Worm (Caenorhabditis elegans) whole organism, late embryonic: Measurements from ENCODE around the gene mnm-2.

Experiments used
- F13H6.1 ChIP-seq: sonication (generic microtip); optimal IDR thresholded peaks from 2 replicates; lab custom pipeline; 2016; ENCODE audit warnings: missing genetic modification characterization, missing compliant biosample characterization
- K09A11.1 ChIP-seq: sonication (generic microtip); optimal IDR thresholded peaks from 2 replicates; lab custom pipeline; 2017; ENCODE audit warnings: antibody characterized with exemption, mild to moderate bottlenecking, missing genetic modification characterization, missing compliant biosample characterization; ENCODE audit not compliant: insufficient read depth
- Y22D7AL.16 ChIP-seq: sonication (generic microtip); optimal IDR thresholded peaks from 2 replicates; lab custom pipeline; 2016; ENCODE audit warnings: missing genetic modification characterization, missing compliant biosample characterization
- ahr-1 ChIP-seq: sonication (generic microtip); optimal IDR thresholded peaks from 2 replicates; lab custom pipeline; 2016; ENCODE audit warnings: missing genetic modification characterization, missing compliant biosample characterization
- ama-1 ChIP-seq: fragments of 150-350 bp; optimal IDR thresholded peaks from 2 replicates; lab custom pipeline; 2014
- ceh-14 ChIP-seq: sonication (generic microtip); optimal IDR thresholded peaks from 2 replicates; lab custom pipeline; 2016; ENCODE audit warnings: missing genotype, missing genetic modification characterization, missing compliant biosample characterization
- ceh-22 ChIP-seq: sonication (generic microtip); optimal IDR thresholded peaks from 2 replicates; lab custom pipeline; 2017; ENCODE audit warnings: missing biosample characterization, missing genetic modification characterization
- ceh-30 ChIP-seq: fragments of 150-350 bp; optimal IDR thresholded peaks from 2 replicates; lab custom pipeline; 2014; ENCODE audit warnings: missing biosample characterization, missing genetic modification characterization
- ceh-31 ChIP-seq: sonication (generic microtip); optimal IDR thresholded peaks from 2 replicates; lab custom pipeline; 2016; ENCODE audit warnings: missing genetic modification characterization, missing compliant biosample characterization
- ceh-45 ChIP-seq: fragments of 200-800 bp; sonication (Bioruptor generic); IDR thresholded peaks from 2 replicates; pipeline ENCODE4 v1.3.6; 2022; ENCODE audit warnings: missing genetic modification reagents, missing genetic modification characterization, missing compliant biosample characterization
- ceh-48 ChIP-seq: sonication (generic microtip); optimal IDR thresholded peaks from 2 replicates; lab custom pipeline; 2016; ENCODE audit warnings: missing genetic modification characterization, inconsistent platforms, missing compliant biosample characterization
- ceh-6 ChIP-seq: fragments of 200-800 bp; sonication (Bioruptor generic); optimal IDR thresholded peaks from 2 replicates; lab custom pipeline; 2018; ENCODE audit warnings: mild to moderate bottlenecking, missing genetic modification characterization, missing compliant biosample characterization
- ceh-9 ChIP-seq: sonication (generic microtip); optimal IDR thresholded peaks from 2 replicates; lab custom pipeline; 2016; ENCODE audit warnings: mild to moderate bottlenecking, missing genetic modification characterization, inconsistent platforms, missing compliant biosample characterization
- dmd-4 ChIP-seq: sonication (generic microtip); optimal IDR thresholded peaks from 2 replicates; lab custom pipeline; 2016; ENCODE audit warnings: borderline replicate concordance, missing genetic modification characterization, missing compliant biosample characterization
- dve-1 ChIP-seq: sonication (generic microtip); optimal IDR thresholded peaks from 2 replicates; lab custom pipeline; 2017; ENCODE audit warnings: antibody characterized with exemption, mild to moderate bottlenecking, missing genetic modification characterization, missing compliant biosample characterization
- elt-2 ChIP-seq: sonication (generic microtip); optimal IDR thresholded peaks from 2 replicates; lab custom pipeline; 2016; ENCODE audit warnings: missing genetic modification reagents, missing genetic modification characterization, missing compliant biosample characterization
- elt-4 ChIP-seq: sonication (generic microtip); optimal IDR thresholded peaks from 2 replicates; lab custom pipeline; 2016; ENCODE audit warnings: missing genetic modification characterization, missing compliant biosample characterization
- ets-4 ChIP-seq: sonication (generic microtip); optimal IDR thresholded peaks from 2 replicates; lab custom pipeline; 2016; ENCODE audit warnings: missing genetic modification characterization, missing compliant biosample characterization
- fax-1 ChIP-seq: sonication (generic microtip); optimal IDR thresholded peaks from 2 replicates; lab custom pipeline; 2016; ENCODE audit warnings: missing genotype, missing genetic modification characterization, missing compliant biosample characterization
- fkh-10 ChIP-seq: fragments of 150-350 bp; optimal IDR thresholded peaks from 2 replicates; lab custom pipeline; 2014; ENCODE audit warnings: missing biosample characterization, missing genetic modification reagents, missing genetic modification characterization
- hlh-13 ChIP-seq: fragments of 200-800 bp; sonication (Bioruptor generic); optimal IDR thresholded peaks from 2 replicates; lab custom pipeline; 2018; ENCODE audit warnings: mild to moderate bottlenecking, missing genetic modification characterization, missing compliant biosample characterization
- hlh-15 ChIP-seq: sonication (generic microtip); optimal IDR thresholded peaks from 2 replicates; lab custom pipeline; 2016; ENCODE audit warnings: missing genetic modification characterization, missing compliant biosample characterization
- hlh-30 ChIP-seq: sonication (generic microtip); optimal IDR thresholded peaks from 2 replicates; lab custom pipeline; 2017; ENCODE audit warnings: antibody characterized with exemption, missing genetic modification characterization, missing compliant biosample characterization; ENCODE audit not compliant: insufficient read depth
- hlh-6 ChIP-seq: sonication (generic microtip); optimal IDR thresholded peaks from 2 replicates; lab custom pipeline; 2016; ENCODE audit warnings: missing genotype, missing genetic modification characterization, missing compliant biosample characterization
- hlh-8 ChIP-seq: sonication (generic microtip); optimal IDR thresholded peaks from 2 replicates; lab custom pipeline; 2016; ENCODE audit warnings: missing genotype, missing genetic modification characterization, missing compliant biosample characterization
- lim-6 ChIP-seq: sonication (generic microtip); optimal IDR thresholded peaks from 2 replicates; lab custom pipeline; 2016; ENCODE audit warnings: missing genetic modification characterization, missing compliant biosample characterization
- lin-11 ChIP-seq: fragments of 200-800 bp; sonication (Bioruptor generic); optimal IDR thresholded peaks from 2 replicates; lab custom pipeline; 2018; ENCODE audit warnings: mild to moderate bottlenecking, missing genetic modification characterization, missing compliant biosample characterization
- madf-2 ChIP-seq: sonication (generic microtip); optimal IDR thresholded peaks from 2 replicates; lab custom pipeline; 2017; ENCODE audit warnings: missing genetic modification characterization, missing compliant biosample characterization
- nhr-11 ChIP-seq: fragments of 150-350 bp; optimal IDR thresholded peaks from 2 replicates; lab custom pipeline; 2014; ENCODE audit warnings: missing biosample characterization, missing genetic modification characterization
- nhr-232 ChIP-seq: sonication (generic microtip); optimal IDR thresholded peaks from 2 replicates; lab custom pipeline; 2016; ENCODE audit warnings: missing genetic modification characterization, missing compliant biosample characterization
- odd-2 ChIP-seq: sonication (generic microtip); optimal IDR thresholded peaks from 2 replicates; lab custom pipeline; 2017; ENCODE audit warnings: antibody characterized with exemption, mild to moderate bottlenecking, missing genetic modification characterization, missing compliant biosample characterization
- pax-1 ChIP-seq: fragments of 150-350 bp; optimal IDR thresholded peaks from 2 replicates; lab custom pipeline; 2014; ENCODE audit warnings: missing biosample characterization, missing genetic modification characterization
- pha-2 ChIP-seq: sonication (generic microtip); optimal IDR thresholded peaks from 2 replicates; lab custom pipeline; 2017; ENCODE audit warnings: mild to moderate bottlenecking, missing genetic modification characterization, missing compliant biosample characterization
- rnt-1 ChIP-seq: sonication (generic microtip); optimal IDR thresholded peaks from 2 replicates; lab custom pipeline; 2016; ENCODE audit warnings: missing genetic modification characterization, missing compliant biosample characterization
- sox-2 ChIP-seq: fragments of 200-800 bp; sonication (Bioruptor generic); IDR thresholded peaks from 2 replicates; pipeline ENCODE4 v1.3.6; 2022; ENCODE audit warnings: missing genetic modification reagents, missing genetic modification characterization, missing compliant biosample characterization
- syd-9 ChIP-seq: sonication (generic microtip); optimal IDR thresholded peaks from 2 replicates; lab custom pipeline; 2016; ENCODE audit warnings: mild to moderate bottlenecking, missing genetic modification characterization, moderate library complexity, missing compliant biosample characterization
- ttx-3 ChIP-seq: sonication (generic microtip); optimal IDR thresholded peaks from 2 replicates; lab custom pipeline; 2016; ENCODE audit warnings: missing genetic modification reagents, missing genetic modification characterization, missing compliant biosample characterization
- unc-3 ChIP-seq, 2 experiments: fragments of 200-800 bp in 1 of 2; sonication (Bioruptor generic) in 1 of 2; sonication (generic microtip) in 1 of 2; conservative IDR thresholded peaks in 1 of 2; optimal IDR thresholded peaks in 1 of 2; 2 replicates each; pipeline versions ENCODE4 v1.3.6 to Lab custom; 2016 to 2022; ENCODE audit warnings: missing compliant biosample characterization in 2 of 2, missing genetic modification characterization in 2 of 2, missing genetic modification reagents in 1 of 2
- unc-86 ChIP-seq: sonication (generic microtip); optimal IDR thresholded peaks from 2 replicates; lab custom pipeline; 2016; ENCODE audit warnings: missing genetic modification characterization, missing compliant biosample characterization
- ztf-16 ChIP-seq: sonication (generic microtip); optimal IDR thresholded peaks from 2 replicates; lab custom pipeline; 2017; ENCODE audit warnings: missing genetic modification characterization, missing compliant biosample characterization

The mnm-2 gene

ce11 chrX:7415420-7415819 is 9.3 kb downstream of the mnm-2 start, which contains the start of gene C10A4.7:
Gene C10A4.7 (minus strand): TSS chrX:7415520.
- TF ChIP-seq nhr-11 (tag; lab: Kevin White, UChicago), result no peak
- TF ChIP-seq nhr-232 (tag; lab: Kevin White, UChicago), result no peak
- TF ChIP-seq ceh-9, result no peak
- no peak for TF ChIP-seq ceh-30 (tag; lab: Kevin White, UChicago)
- TF ChIP-seq dmd-4 (tag; lab: Kevin White, UChicago), result no peak
- TF ChIP-seq dve-1 (tag; lab: Kevin White, UChicago), result no peak
- no peak for TF ChIP-seq rnt-1
- TF ChIP-seq ceh-6 (GFP tag; lab: Kevin White, UChicago), result no peak
- no peak for TF ChIP-seq ceh-14
- TF ChIP-seq hlh-30 (tag; lab: Kevin White, UChicago), result no peak
- no peak for TF ChIP-seq hlh-15 (tag; lab: Kevin White, UChicago)
- TF ChIP-seq syd-9 (tag; lab: Kevin White, UChicago), result no peak
- no peak for TF ChIP-seq unc-86 (tag; lab: Kevin White, UChicago)
- TF ChIP-seq hlh-8, result no peak

- TF ChIP-seq pha-2 (tag; lab: Kevin White, UChicago) (no peak), ceh-48 (tag; lab: Kevin White, UChicago) (no peak), hlh-6 (no peak)
Observed at ce11 chrX:7409935-7410334, 14.8 kb downstream of the mnm-2 start, which contains the start of gene C10A4.2. Gene C10A4.2 (plus strand): TSS chrX:7410235.

- TF ChIP-seq hlh-13 (GFP tag; lab: Kevin White, UChicago), result no peak
- no peak for TF ChIP-seq ceh-48 (tag; lab: Kevin White, UChicago)
- TF ChIP-seq elt-4 (tag; lab: Kevin White, UChicago), result no peak
- no peak for TF ChIP-seq ceh-45 (GFP tag; lab: Robert Waterston, UW)
- no peak for TF ChIP-seq lin-11 (tag; lab: Kevin White, UChicago)
- no peak for TF ChIP-seq fkh-10 (GFP tag; lab: Kevin White, UChicago)
- no peak for TF ChIP-seq lim-6
- TF ChIP-seq ama-1 (lab: Kevin White, UChicago), result no peak
- TF ChIP-seq K09A11.1 (tag; lab: Kevin White, UChicago), result no peak
- no peak for TF ChIP-seq ceh-14
- TF ChIP-seq F13H6.1 (tag; lab: Kevin White, UChicago), result no peak
- TF ChIP-seq sox-2, result no peak
- no peak for TF ChIP-seq odd-2
- no peak for TF ChIP-seq ahr-1 (tag; lab: Kevin White, UChicago)
- TF ChIP-seq syd-9 (tag; lab: Kevin White, UChicago), result no peak
- TF ChIP-seq ttx-3 (tag; lab: Kevin White, UChicago), result no peak
- TF ChIP-seq ets-4 (tag; lab: Kevin White, UChicago), result no peak
- no peak for TF ChIP-seq pax-1
- TF ChIP-seq dve-1 (tag; lab: Kevin White, UChicago), result no peak
- no peak for TF ChIP-seq fax-1 (tag; lab: Kevin White, UChicago)
Observed at ce11 chrX:7409030-7409429, 15.7 kb downstream of the mnm-2 start.

- no peak for TF ChIP-seq unc-3 (GFP tag; conservative IDR thresholded peaks at IDR 0.05; lab: Robert Waterston, UW)
- no peak for TF ChIP-seq unc-3 (tag; optimal IDR thresholded peaks at IDR 0.05; lab: Kevin White, UChicago)
- no peak for TF ChIP-seq Y22D7AL.16 (tag; lab: Kevin White, UChicago)
- TF ChIP-seq elt-2 (tag; lab: Kevin White, UChicago), result no peak
- no peak for TF ChIP-seq ceh-31
- TF ChIP-seq lin-11 (tag; lab: Kevin White, UChicago), result no peak
- TF ChIP-seq ahr-1 (tag; lab: Kevin White, UChicago), result no peak
- no peak for TF ChIP-seq madf-2 (tag; lab: Kevin White, UChicago)
- TF ChIP-seq ceh-30 (tag; lab: Kevin White, UChicago), result no peak
- no peak for TF ChIP-seq sox-2
- TF ChIP-seq F13H6.1 (tag; lab: Kevin White, UChicago), result no peak
- no peak for TF ChIP-seq hlh-15 (tag; lab: Kevin White, UChicago)
- TF ChIP-seq ceh-22 (tag; lab: Kevin White, UChicago), result no peak
- TF ChIP-seq ztf-16 (tag; lab: Kevin White, UChicago), result no peak
Observed at ce11 chrX:7407749-7408148, 17.0 kb downstream of the mnm-2 start.
